Worm (Caenorhabditis elegans) whole organism, L2 larva: ENCODE results near the gene gop-3.

ENCODE experiments used
- C34F6.9 ChIP-seq: fragments of 150-350 bp; optimal IDR thresholded peaks from 2 replicates; lab custom pipeline; 2014; ENCODE audit warnings: missing biosample characterization, missing genetic modification characterization
- F13H6.1 ChIP-seq: sonication (generic microtip); optimal IDR thresholded peaks from 2 replicates; lab custom pipeline; 2016; ENCODE audit warnings: missing genetic modification characterization, missing compliant biosample characterization
- R02D3.7 ChIP-seq: fragments of 150-350 bp; optimal IDR thresholded peaks from 2 replicates; lab custom pipeline; 2014; ENCODE audit warnings: missing biosample characterization, missing genetic modification characterization
- Y55F3AM.14 ChIP-seq: fragments of 200-800 bp; sonication (Bioruptor generic); optimal IDR thresholded peaks from 2 replicates; lab custom pipeline; 2018; ENCODE audit warnings: mild to moderate bottlenecking, missing genetic modification characterization, missing compliant biosample characterization
- aly-2 ChIP-seq: fragments of 150-350 bp; optimal IDR thresholded peaks from 2 replicates; lab custom pipeline; 2014; ENCODE audit warnings: missing biosample characterization, missing genetic modification characterization
- ama-1 ChIP-seq: fragments of 150-350 bp; optimal IDR thresholded peaks from 2 replicates; lab custom pipeline; 2018; ENCODE audit warnings: inconsistent platforms
- ceh-82 ChIP-seq: fragments of 150-350 bp; optimal IDR thresholded peaks from 2 replicates; lab custom pipeline; 2014; ENCODE audit warnings: missing biosample characterization, missing genetic modification characterization
- crh-2 ChIP-seq: sonication (generic microtip); optimal IDR thresholded peaks from 2 replicates; lab custom pipeline; 2017; ENCODE audit warnings: missing biosample characterization, missing genetic modification characterization
- dmd-4 ChIP-seq: sonication (generic microtip); optimal IDR thresholded peaks from 2 replicates; lab custom pipeline; 2017; ENCODE audit warnings: missing biosample characterization, missing genetic modification characterization
- egl-27 ChIP-seq: sonication (generic microtip); optimal IDR thresholded peaks from 3 replicates; lab custom pipeline; 2017; ENCODE audit warnings: missing biosample characterization, missing genetic modification reagents, missing genetic modification characterization
- elt-3 ChIP-seq: sonication (generic microtip); optimal IDR thresholded peaks from 2 replicates; lab custom pipeline; 2017; ENCODE audit warnings: missing biosample characterization, missing genetic modification characterization
- fos-1 ChIP-seq: fragments of 150-350 bp; optimal IDR thresholded peaks from 2 replicates; lab custom pipeline; 2014; ENCODE audit warnings: missing biosample characterization, missing genetic modification characterization
- gmeb-1 ChIP-seq: fragments of 150-350 bp; optimal IDR thresholded peaks from 2 replicates; lab custom pipeline; 2014; ENCODE audit warnings: missing biosample characterization, missing genetic modification characterization
- lin-11 ChIP-seq: fragments of 150-350 bp; sonication (generic microtip); optimal IDR thresholded peaks from 2 replicates; lab custom pipeline; 2014; ENCODE audit warnings: missing biosample characterization, missing genetic modification characterization, inconsistent platforms, mixed read lengths
- lin-13 ChIP-seq: fragments of 150-350 bp; optimal IDR thresholded peaks from 2 replicates; lab custom pipeline; 2014; ENCODE audit warnings: missing biosample characterization, missing genetic modification reagents, missing genetic modification characterization
- lin-39 ChIP-seq: fragments of 150-350 bp; optimal IDR thresholded peaks from 2 replicates; lab custom pipeline; 2014; ENCODE audit warnings: missing biosample characterization, missing genetic modification reagents, missing genetic modification characterization
- lsy-2 ChIP-seq, 2 experiments: fragments of 150-350 bp in 1 of 2; sonication (generic microtip) in 1 of 2; optimal IDR thresholded peaks; 2 replicates each; lab custom pipeline; 2014 to 2017; ENCODE audit warnings: missing biosample characterization in 2 of 2, missing genetic modification characterization in 2 of 2
- mab-5 ChIP-seq: fragments of 150-350 bp; optimal IDR thresholded peaks from 2 replicates; lab custom pipeline; 2014; ENCODE audit warnings: missing biosample characterization, missing genetic modification characterization
- mbf-1 ChIP-seq: sonication (generic microtip); optimal IDR thresholded peaks from 2 replicates; lab custom pipeline; 2017; ENCODE audit warnings: missing biosample characterization, missing genetic modification characterization
- nhr-10 ChIP-seq: sonication (generic microtip); optimal IDR thresholded peaks from 2 replicates; lab custom pipeline; 2017; ENCODE audit warnings: missing biosample characterization, missing genetic modification characterization
- nhr-11 ChIP-seq: fragments of 150-350 bp; optimal IDR thresholded peaks from 2 replicates; lab custom pipeline; 2014; ENCODE audit warnings: missing biosample characterization, missing genetic modification characterization
- nhr-12 ChIP-seq: fragments of 150-350 bp; optimal IDR thresholded peaks from 2 replicates; lab custom pipeline; 2014; ENCODE audit warnings: missing biosample characterization, missing genetic modification characterization
- nhr-129 ChIP-seq: fragments of 150-350 bp; optimal IDR thresholded peaks from 2 replicates; lab custom pipeline; 2014; ENCODE audit warnings: missing biosample characterization, missing genetic modification characterization
- nhr-21 ChIP-seq: fragments of 150-350 bp; optimal IDR thresholded peaks from 2 replicates; lab custom pipeline; 2014; ENCODE audit warnings: missing biosample characterization, missing genetic modification characterization
- nhr-23 ChIP-seq: fragments of 150-350 bp; optimal IDR thresholded peaks from 2 replicates; lab custom pipeline; 2014; ENCODE audit warnings: missing biosample characterization, missing genetic modification reagents, missing genetic modification characterization
- nhr-237 ChIP-seq: fragments of 150-350 bp; optimal IDR thresholded peaks from 2 replicates; lab custom pipeline; 2014; ENCODE audit warnings: missing biosample characterization, missing genetic modification characterization
- nhr-25 ChIP-seq: fragments of 150-350 bp; sonication (generic microtip); optimal IDR thresholded peaks from 3 replicates; lab custom pipeline; 2014; ENCODE audit warnings: missing biosample characterization, missing genetic modification characterization
- nhr-6 ChIP-seq: fragments of 150-350 bp; optimal IDR thresholded peaks from 2 replicates; lab custom pipeline; 2014; ENCODE audit warnings: missing biosample characterization, missing genetic modification characterization
- nhr-77 ChIP-seq: fragments of 150-350 bp; optimal IDR thresholded peaks from 2 replicates; lab custom pipeline; 2014; ENCODE audit warnings: missing biosample characterization, missing genetic modification characterization
- skn-1 ChIP-seq: sonication (generic microtip); optimal IDR thresholded peaks from 2 replicates; lab custom pipeline; 2017; ENCODE audit warnings: missing biosample characterization, missing genetic modification characterization
- sma-9 ChIP-seq, 2 experiments: fragments of 150-350 bp in 1 of 2; sonication (generic microtip) in 1 of 2; optimal IDR thresholded peaks; 2 replicates each; lab custom pipeline; 2014 to 2016; ENCODE audit warnings: missing genetic modification characterization in 2 of 2, mild to moderate bottlenecking in 1 of 2, missing biosample characterization in 1 of 2, missing compliant biosample characterization in 1 of 2, missing genetic modification reagents in 1 of 2, moderate library complexity in 1 of 2
- snpc-4 ChIP-seq: fragments of 150-350 bp; optimal IDR thresholded peaks from 2 replicates; lab custom pipeline; 2014; ENCODE audit warnings: missing biosample characterization, missing genetic modification characterization
- unc-55 ChIP-seq: fragments of 150-350 bp; sonication (generic microtip); optimal IDR thresholded peaks from 3 replicates; lab custom pipeline; 2014; ENCODE audit warnings: missing biosample characterization, missing genetic modification reagents, missing genetic modification characterization
- unc-62 ChIP-seq: fragments of 150-350 bp; optimal IDR thresholded peaks from 2 replicates; lab custom pipeline; 2014; ENCODE audit warnings: missing biosample characterization, missing genetic modification reagents, missing genetic modification characterization
- zag-1 ChIP-seq: fragments of 150-350 bp; optimal IDR thresholded peaks from 2 replicates; lab custom pipeline; 2014; ENCODE audit warnings: missing biosample characterization, missing genetic modification characterization
- ztf-1 ChIP-seq: fragments of 200-800 bp; sonication (Bioruptor generic); conservative IDR thresholded peaks from 2 replicates; pipeline ENCODE4 v1.3.6; 2022; ENCODE audit warnings: missing genetic modification characterization, missing compliant biosample characterization
- ztf-11 ChIP-seq: sonication (generic microtip); optimal IDR thresholded peaks from 2 replicates; lab custom pipeline; 2017; ENCODE audit warnings: missing biosample characterization, missing genetic modification characterization
- ztf-4 ChIP-seq: fragments of 150-350 bp; optimal IDR thresholded peaks from 2 replicates; lab custom pipeline; 2014; ENCODE audit warnings: missing biosample characterization, missing genetic modification characterization

Gene gop-3

ce11 chrIII:5277740-5278139 lies 17.2 kb downstream of the gop-3 start, which contains the start of gene clk-1:
Gene clk-1 (plus strand): TSS chrIII:5277894.
- TF ChIP-seq ztf-11 (tag; lab: Kevin White, UChicago) (no peak), nhr-10 (tag; lab: Kevin White, UChicago) (no peak), aly-2 (tag; lab: Kevin White, UChicago) (no peak), nhr-12 (tag; lab: Kevin White, UChicago) (no peak), sma-9 (GFP tag; optimal IDR thresholded peaks at IDR 0.05; lab: Kevin White, UChicago) (no peak), sma-9 (tag; optimal IDR thresholded peaks at IDR 0.05; lab: Kevin White, UChicago) (no peak), F13H6.1 (tag; lab: Kevin White, UChicago) (no peak), nhr-25 (no peak), zag-1 (tag; lab: Kevin White, UChicago) (no peak), Y55F3AM.14 (no peak), ceh-82 (tag; lab: Kevin White, UChicago) (no peak), mab-5 (tag; lab: Kevin White, UChicago) (no peak), nhr-77 (tag; lab: Kevin White, UChicago) (no peak), ztf-4 (tag; lab: Kevin White, UChicago) (no peak), egl-27 (no peak), R02D3.7 (tag; lab: Kevin White, UChicago) (no peak), lin-13 (GFP tag; lab: Kevin White, UChicago) (no peak)

- TF ChIP-seq nhr-129 (tag; lab: Kevin White, UChicago): peak; percentile 43
- TF ChIP-seq F13H6.1 (tag; lab: Kevin White, UChicago): no peak
- peak; percentile 31 for TF ChIP-seq C34F6.9 (tag; lab: Kevin White, UChicago)
- no peak for TF ChIP-seq nhr-23
- TF ChIP-seq unc-55 (GFP tag; lab: Kevin White, UChicago): peak; percentile 14
- no peak for TF ChIP-seq dmd-4 (tag; lab: Kevin White, UChicago)
- TF ChIP-seq aly-2 (tag; lab: Kevin White, UChicago): no peak
- no peak for TF ChIP-seq ama-1 (lab: Kevin White, UChicago)
- TF ChIP-seq nhr-12 (tag; lab: Kevin White, UChicago): no peak
- peak; percentile 17 for TF ChIP-seq crh-2 (tag; lab: Kevin White, UChicago)
- no peak for TF ChIP-seq elt-3 (tag; lab: Kevin White, UChicago)
- TF ChIP-seq mab-5 (tag; lab: Kevin White, UChicago): no peak
- no peak for TF ChIP-seq nhr-237 (tag; lab: Kevin White, UChicago)
- TF ChIP-seq nhr-6: no peak
- TF ChIP-seq ztf-11 (tag; lab: Kevin White, UChicago): no peak
- peak in 1 of 2 experiments; percentile 46 for TF ChIP-seq lsy-2 (tag; optimal IDR thresholded peaks at IDR 0.05; lab: Kevin White, UChicago)
- no peak for TF ChIP-seq zag-1 (tag; lab: Kevin White, UChicago)
- no peak for TF ChIP-seq snpc-4
- no peak for TF ChIP-seq ceh-82 (tag; lab: Kevin White, UChicago)
- TF ChIP-seq sma-9 (GFP tag; optimal IDR thresholded peaks at IDR 0.05; lab: Kevin White, UChicago): peak; percentile 14
- TF ChIP-seq sma-9 (tag; optimal IDR thresholded peaks at IDR 0.05; lab: Kevin White, UChicago): no peak
- TF ChIP-seq nhr-11 (tag; lab: Kevin White, UChicago): no peak
- TF ChIP-seq lin-11 (tag; lab: Kevin White, UChicago): no peak
- no peak for TF ChIP-seq unc-62 (GFP tag; lab: Kevin White, UChicago)
- no peak for TF ChIP-seq lin-39 (tag; lab: Kevin White, UChicago)
- TF ChIP-seq fos-1 (tag; lab: Kevin White, UChicago): no peak
- TF ChIP-seq Y55F3AM.14: no peak
- TF ChIP-seq mbf-1 (tag; lab: Kevin White, UChicago): no peak
- peak; percentile 34 for TF ChIP-seq egl-27
- no peak for TF ChIP-seq skn-1 (tag; lab: Kevin White, UChicago)
Observed at ce11 chrIII:5280228-5280627, 19.7 kb downstream of the gop-3 start.

ce11 chrIII:5285484-5285883 lies 25.0 kb downstream of the gop-3 start:
- TF ChIP-seq R02D3.7 (tag; lab: Kevin White, UChicago) (no peak), ztf-1 (GFP tag; lab: Robert Waterston, UW) (no peak), nhr-237 (tag; lab: Kevin White, UChicago) (no peak), Y55F3AM.14 (no peak), gmeb-1 (tag; lab: Kevin White, UChicago) (no peak), nhr-21 (tag; lab: Kevin White, UChicago) (no peak), ceh-82 (tag; lab: Kevin White, UChicago) (no peak), fos-1 (tag; lab: Kevin White, UChicago) (no peak), nhr-25 (no peak)
